Fruit fly (Drosophila melanogaster): ENCODE results near the gene Pkd2.
A peak's percentile ranks its signal among the peaks of the same experiment; 100 is the strongest.

Pkd2 gene

DNA sequence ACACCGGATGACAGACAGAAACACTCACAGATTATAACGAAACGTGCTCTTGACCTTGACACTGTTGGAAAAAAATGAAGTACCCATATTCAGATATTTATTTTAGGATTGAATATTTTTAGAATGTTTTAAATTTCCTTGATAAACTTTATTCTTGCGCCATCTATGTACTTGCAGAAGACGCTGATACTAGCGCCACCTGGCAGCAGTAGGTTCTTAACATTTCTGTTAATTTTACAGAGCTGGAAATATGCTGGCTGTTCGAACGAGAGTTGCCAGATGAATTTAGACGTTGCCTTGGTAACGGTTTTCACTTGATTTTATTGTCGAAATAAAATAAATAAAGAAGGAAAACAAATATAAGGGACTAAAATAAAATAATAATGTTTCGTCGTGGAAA lies 26.5 kb downstream of the Pkd2 start, which contains the start of gene Fam92 (continued):
- TF ChIP-seq lov (optimal IDR thresholded peaks at IDR 0.05), result no peak
- no peak for TF ChIP-seq lov (GFP tag; IDR thresholded peaks at IDR 0.05)
- TF ChIP-seq mirr (GFP tag; optimal IDR thresholded peaks at IDR 0.05), result no peak
- no peak for TF ChIP-seq Atf3 (GFP tag; optimal IDR thresholded peaks at IDR 0.05)
- TF ChIP-seq fu2 (GFP tag; optimal IDR thresholded peaks at IDR 0.05), result peak; percentile 6
- TF ChIP-seq CG42726 (GFP tag; IDR thresholded peaks at IDR 0.05; ENCODE audit: partially characterized antibody), result 0 out of 2 replicates have a peak, but pooled peaks have one; percentile 27
- TF ChIP-seq zf30C (GFP tag; optimal IDR thresholded peaks at IDR 0.05), result no peak
- TF ChIP-seq CG7987 (GFP tag; optimal IDR thresholded peaks at IDR 0.05), result peak; percentile 70
- no peak for TF ChIP-seq Hey (tag; optimal IDR thresholded peaks at IDR 0.05)
- no peak for TF ChIP-seq CG17186 (GFP tag; optimal IDR thresholded peaks at IDR 0.05)
- TF ChIP-seq br (optimal IDR thresholded peaks at IDR 0.05), result no peak
- TF ChIP-seq dpn (GFP tag; optimal IDR thresholded peaks at IDR 0.05), result peak; percentile 56 to 59
- peak; percentile 40 for TF ChIP-seq pnt (GFP tag; optimal IDR thresholded peaks at IDR 0.05)
- TF ChIP-seq Fer1 (GFP tag; optimal IDR thresholded peaks at IDR 0.05), result peak; percentile 57
- TF ChIP-seq Camta (GFP tag; optimal IDR thresholded peaks at IDR 0.05), result peak; percentile 19
- TF ChIP-seq sr (GFP tag; IDR thresholded peaks at IDR 0.05), result no peak
- no peak for TF ChIP-seq HLH3B (GFP tag; IDR thresholded peaks at IDR 0.05)
- TF ChIP-seq CG7271 (tag; optimal IDR thresholded peaks at IDR 0.05), result no peak
- TF ChIP-seq dmrt99B (tag; optimal IDR thresholded peaks at IDR 0.05), result peak; percentile 11
- no peak for TF ChIP-seq cato (GFP tag; optimal IDR thresholded peaks at IDR 0.05; ENCODE audit: borderline replicate concordance)
- peak; percentile 56 for TF ChIP-seq CG10979 (tag; optimal IDR thresholded peaks at IDR 0.05)
- TF ChIP-seq CG2875 (GFP tag; optimal IDR thresholded peaks at IDR 0.05), result peak; percentile 31
- TF ChIP-seq CG15269 (tag; optimal IDR thresholded peaks at IDR 0.05), result peak; percentile 60
- peak; percentile 57 for TF ChIP-seq Sox102F (GFP tag; optimal IDR thresholded peaks at IDR 0.05)
- peak; percentile 34 for TF ChIP-seq dmrt11E (tag; optimal IDR thresholded peaks at IDR 0.05)
- TF ChIP-seq jigr1 (GFP tag; IDR thresholded peaks at IDR 0.05), result no peak
- peak; percentile 73; the same call in 1 of the 2 replicates for TF ChIP-seq CG32532 (GFP tag; IDR thresholded peaks at IDR 0.05)
- peak; percentile 54 for TF ChIP-seq CG18262 (tag; optimal IDR thresholded peaks at IDR 0.05)
- peak; percentile 49 for TF ChIP-seq D19A (tag; optimal IDR thresholded peaks at IDR 0.05)
- peak; percentile 14 for TF ChIP-seq YL-1 (GFP tag; optimal IDR thresholded peaks at IDR 0.05)
- TF ChIP-seq ind (GFP tag; optimal IDR thresholded peaks at IDR 0.05), result peak; percentile 36
- TF ChIP-seq gcm (GFP tag; optimal IDR thresholded peaks at IDR 0.05), result peak; percentile 71
- TF ChIP-seq PHDP (tag; optimal IDR thresholded peaks at IDR 0.05), result peak; percentile 46
- no peak for TF ChIP-seq wek (GFP tag; optimal IDR thresholded peaks at IDR 0.05)
- TF ChIP-seq Dbx (GFP tag; IDR thresholded peaks at IDR 0.05), result 0 out of 3 replicates have a peak, but pooled peaks have one; percentile 13
- no peak for TF ChIP-seq CG8478 (optimal IDR thresholded peaks at IDR 0.05)
- peak; percentile 27 for TF ChIP-seq sd (tag; optimal IDR thresholded peaks at IDR 0.05)
- TF ChIP-seq Bgb (GFP tag; IDR thresholded peaks at IDR 0.05; ENCODE audit: partially characterized antibody), result peak; percentile 42; the same call in 1 of the 2 replicates
- peak; percentile 22 for TF ChIP-seq HLH54F (GFP tag; optimal IDR thresholded peaks at IDR 0.05)
- no peak for TF ChIP-seq CG1529 (GFP tag; optimal IDR thresholded peaks at IDR 0.05)
- peak; percentile 62 for TF ChIP-seq Hsf (GFP tag; optimal IDR thresholded peaks at IDR 0.05)
- TF ChIP-seq C15 (GFP tag; IDR thresholded peaks at IDR 0.05), result no peak
- peak; percentile 62 for TF ChIP-seq CG12659 (GFP tag; optimal IDR thresholded peaks at IDR 0.05)
- peak; percentile 49; the same call in 2 of the 3 replicates for TF ChIP-seq Mrtf (GFP tag; IDR thresholded peaks at IDR 0.05)
- peak; percentile 67 for TF ChIP-seq CG17359 (tag; optimal IDR thresholded peaks at IDR 0.05)
- no peak for TF ChIP-seq CG3838 (GFP tag; optimal IDR thresholded peaks at IDR 0.05)
- peak; percentile 24 for TF ChIP-seq zen (tag; optimal IDR thresholded peaks at IDR 0.05)
- peak; percentile 48; the same call in 1 of the 3 replicates for TF ChIP-seq Aef1 (GFP tag; IDR thresholded peaks at IDR 0.05)
- TF ChIP-seq pfk (GFP tag; optimal IDR thresholded peaks at IDR 0.05), result peak; percentile 8
- TF ChIP-seq CG34376 (GFP tag; optimal IDR thresholded peaks at IDR 0.05), result peak; percentile 43
- TF ChIP-seq Hmx (GFP tag; optimal IDR thresholded peaks at IDR 0.05), result peak; percentile 21

Measured in whole organism, embryonic.